Fruit fly (Drosophila melanogaster) ovary, adult (tissue): ENCODE data around the gene LSm3.

Source experiments
- CG17801 ChIP-seq: fragments of 200-800 bp; optimal IDR thresholded peaks from 2 replicates; lab custom pipeline; 2019; ENCODE audit warnings: missing biosample characterization, mild to moderate bottlenecking, missing genetic modification characterization, moderate library complexity; ENCODE audit not compliant: partially characterized antibody

Gene LSm3

dm6 chr3R:24017648-24018047 is 21.6 kb downstream of the LSm3 start:
- TF ChIP-seq CG17801 (GFP tag; lab: Kevin White, UChicago): no peak

dm6 chr3R:24021895-24022294 is 25.8 kb downstream of the LSm3 start:
- no peak for TF ChIP-seq CG17801 (GFP tag; lab: Kevin White, UChicago)

- TF ChIP-seq CG17801 (GFP tag; lab: Kevin White, UChicago): no peak
These were observed 28.1 kb downstream of the LSm3 start for dm6 chr3R:24024123-24024522.

- TF ChIP-seq CG17801 (GFP tag; lab: Kevin White, UChicago): no peak
These were observed 28.6 kb downstream of the LSm3 start for dm6 chr3R:24024688-24025087.

- TF ChIP-seq CG17801 (GFP tag; lab: Kevin White, UChicago): no peak
These were observed 29.8 kb downstream of the LSm3 start for dm6 chr3R:24025715-24026467.

dm6 chr3R:24026503-24026902 is 30.4 kb downstream of the LSm3 start:
- no peak for TF ChIP-seq CG17801 (GFP tag; lab: Kevin White, UChicago)

dm6 chr3R:24027222-24027621 is 31.2 kb downstream of the LSm3 start:
- no peak for TF ChIP-seq CG17801 (GFP tag; lab: Kevin White, UChicago)

dm6 chr3R:24031019-24031824 is 35.2 kb downstream of the LSm3 start:
- peak; percentile 31 for TF ChIP-seq CG17801 (GFP tag; lab: Kevin White, UChicago)

- TF ChIP-seq CG17801 (GFP tag; lab: Kevin White, UChicago): no peak
These were observed 35.9 kb downstream of the LSm3 start, which contains the start of the genes KrT95D and Mettl3 for dm6 chr3R:24031825-24032523. Gene KrT95D (minus strand): TSS chr3R:24031827. Gene Mettl3 (plus strand): TSS chr3R:24032157.

- no peak for TF ChIP-seq CG17801 (GFP tag; lab: Kevin White, UChicago)
These were observed 41.6 kb downstream of the LSm3 start, which contains the start of gene spas for dm6 chr3R:24037538-24038265. Gene spas (plus strand): TSS chr3R:24038215.

dm6 chr3R:24038736-24039556 is 42.9 kb downstream of the LSm3 start, which contains the start of gene Miro:
Gene Miro (minus strand): TSS chr3R:24038847.
- peak; percentile 16 for TF ChIP-seq CG17801 (GFP tag; lab: Kevin White, UChicago)
